Worm (Caenorhabditis elegans) whole organism, L2 larva: Measurements from ENCODE around the gene C16B8.2.

Experiments used
- ceh-16 ChIP-seq: fragments of 150-350 bp; optimal IDR thresholded peaks from 2 replicates; lab custom pipeline; 2014; ENCODE audit warnings: missing biosample characterization, missing genetic modification characterization
- elt-3 ChIP-seq: sonication (generic microtip); optimal IDR thresholded peaks from 2 replicates; lab custom pipeline; 2017; ENCODE audit warnings: missing biosample characterization, missing genetic modification characterization
- fos-1 ChIP-seq: fragments of 150-350 bp; optimal IDR thresholded peaks from 2 replicates; lab custom pipeline; 2014; ENCODE audit warnings: missing biosample characterization, missing genetic modification characterization
- lin-13 ChIP-seq: fragments of 150-350 bp; optimal IDR thresholded peaks from 2 replicates; lab custom pipeline; 2014; ENCODE audit warnings: missing biosample characterization, missing genetic modification reagents, missing genetic modification characterization
- mbf-1 ChIP-seq: sonication (generic microtip); optimal IDR thresholded peaks from 2 replicates; lab custom pipeline; 2017; ENCODE audit warnings: missing biosample characterization, missing genetic modification characterization
- mdl-1 ChIP-seq, 2 experiments: fragments of 150-350 bp in 1 of 2; sonication (generic microtip) in 1 of 2; optimal IDR thresholded peaks; 2 replicates each; lab custom pipeline; 2017; ENCODE audit warnings: missing biosample characterization in 2 of 2, missing genetic modification characterization in 2 of 2
- ztf-11 ChIP-seq: sonication (generic microtip); optimal IDR thresholded peaks from 2 replicates; lab custom pipeline; 2017; ENCODE audit warnings: missing biosample characterization, missing genetic modification characterization

DNA sequence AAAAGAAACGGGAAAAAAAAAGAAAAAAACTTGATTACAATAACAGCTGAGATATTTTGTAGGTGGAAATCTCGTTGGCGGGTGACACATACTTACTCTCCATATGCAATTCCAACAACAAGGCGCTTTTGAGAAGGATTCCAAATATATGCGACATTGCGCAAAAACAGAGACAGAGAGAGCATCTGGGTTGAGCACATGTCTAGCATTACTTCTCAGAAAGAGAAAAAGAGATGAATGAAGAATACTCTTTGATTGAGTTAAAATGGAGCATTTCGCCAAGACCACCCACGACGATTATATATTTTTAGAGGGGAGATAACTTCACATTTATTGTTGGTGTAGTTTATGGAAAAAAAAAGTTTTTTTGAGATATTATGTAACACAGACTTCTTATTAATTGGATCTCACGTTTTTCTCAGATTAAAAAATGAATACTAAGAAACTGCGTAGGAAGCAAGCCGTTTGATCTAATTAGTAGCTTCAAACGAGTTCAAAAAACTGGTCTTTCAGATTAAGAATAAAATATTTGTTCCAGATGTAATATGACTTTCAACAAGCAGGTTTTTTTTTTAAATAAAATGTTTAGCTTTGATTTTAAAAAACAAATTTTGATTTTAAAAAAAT, 21.2 kb downstream of the C16B8.2 start:
- TF ChIP-seq elt-3 (tag; lab: Kevin White, UChicago), result no peak
- no peak for TF ChIP-seq mdl-1 (tag; optimal IDR thresholded peaks at IDR 0.05; lab: Kevin White, UChicago)
- no peak for TF ChIP-seq ceh-16 (tag; lab: Kevin White, UChicago)
- no peak for TF ChIP-seq mbf-1 (tag; lab: Kevin White, UChicago)
- no peak for TF ChIP-seq fos-1 (tag; lab: Kevin White, UChicago)
- no peak for TF ChIP-seq lin-13
- no peak for TF ChIP-seq ztf-11
